Worm (Caenorhabditis elegans) whole organism, mixed stage, embryonic: ENCODE measurements around the gene egl-2.

Source experiments
- elt-1 ChIP-seq: sonication (generic microtip); optimal IDR thresholded peaks from 2 replicates; lab custom pipeline; 2017; ENCODE audit warnings: missing genetic modification characterization, mild to moderate bottlenecking, missing compliant biosample characterization, antibody characterized with exemption, moderate library complexity, borderline replicate concordance; ENCODE audit not compliant: insufficient read depth
- mab-5 ChIP-seq: fragments of 150-350 bp; optimal IDR thresholded peaks from 2 replicates; lab custom pipeline; 2014; ENCODE audit warnings: missing biosample characterization, missing genetic modification characterization
- mep-1 ChIP-seq: fragments of 150-350 bp; optimal IDR thresholded peaks from 2 replicates; lab custom pipeline; 2017; ENCODE audit warnings: missing biosample characterization, missing genetic modification reagents, missing genetic modification characterization, inconsistent platforms
- nhr-237 ChIP-seq: fragments of 150-350 bp; optimal IDR thresholded peaks from 2 replicates; lab custom pipeline; 2014; ENCODE audit warnings: missing biosample characterization, missing genetic modification characterization
- snpc-4 ChIP-seq: fragments of 150-350 bp; optimal IDR thresholded peaks from 2 replicates; lab custom pipeline; 2014; ENCODE audit warnings: missing biosample characterization, missing genetic modification characterization
- tbx-8 ChIP-seq: fragments of 200-800 bp; sonication (Bioruptor generic); optimal IDR thresholded peaks from 2 replicates; lab custom pipeline; 2018; ENCODE audit warnings: mild to moderate bottlenecking, missing genetic modification characterization, moderate library complexity, missing compliant biosample characterization
- unc-62 ChIP-seq: fragments of 150-350 bp; optimal IDR thresholded peaks from 2 replicates; lab custom pipeline; 2014; ENCODE audit warnings: missing biosample characterization, missing genetic modification reagents, missing genetic modification characterization
- ztf-11 ChIP-seq: fragments of 150-350 bp; optimal IDR thresholded peaks from 2 replicates; lab custom pipeline; 2014; ENCODE audit warnings: missing biosample characterization, missing genetic modification characterization

DNA sequence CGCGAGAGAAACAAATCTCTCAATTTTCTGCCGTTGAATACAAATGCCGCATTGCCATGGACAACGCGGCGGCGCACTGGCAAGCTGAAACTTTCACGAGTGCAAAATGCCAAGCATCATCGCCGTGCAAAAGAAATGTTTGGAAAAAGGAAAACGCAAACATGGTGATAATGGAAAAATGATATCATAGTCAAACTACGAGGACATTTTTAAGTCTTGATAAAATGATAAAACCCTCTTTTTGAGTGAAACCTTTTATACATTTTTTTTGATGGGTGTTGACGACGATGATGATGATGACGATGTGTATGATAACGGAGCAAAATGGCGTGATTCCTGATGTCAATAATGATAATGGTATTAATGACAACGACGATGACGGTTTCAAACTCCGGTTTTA is 11.9 kb downstream of the egl-2 start:
- no peak for TF ChIP-seq mab-5 (tag; lab: Kevin White, UChicago)
- no peak for TF ChIP-seq snpc-4
- no peak for TF ChIP-seq mep-1
- TF ChIP-seq tbx-8 (GFP tag; lab: Kevin White, UChicago) = no peak
- no peak for TF ChIP-seq elt-1 (tag; lab: Kevin White, UChicago)
- no peak for TF ChIP-seq unc-62
- no peak for TF ChIP-seq nhr-237 (tag; lab: Kevin White, UChicago)
- no peak for TF ChIP-seq ztf-11
